Fruit fly (Drosophila melanogaster) whole organism, embryonic: ENCODE results near the gene put.

Source experiments
- Atf3 ChIP-seq: fragments of 200-800 bp; sonication (Bioruptor generic); optimal IDR thresholded peaks from 3 replicates; lab custom pipeline; 2016; ENCODE audit warnings: missing biosample characterization, missing genetic modification characterization
- CG10209 ChIP-seq: fragments of 200-800 bp; sonication (Bioruptor generic); optimal IDR thresholded peaks from 3 replicates; lab custom pipeline; 2017; ENCODE audit warnings: missing biosample characterization, mild to moderate bottlenecking, missing genetic modification characterization, missing genetic modification reagents
- CG12155 ChIP-seq: fragments of 200-800 bp; sonication (Bioruptor generic); optimal IDR thresholded peaks from 3 replicates; lab custom pipeline; 2016; ENCODE audit warnings: missing biosample characterization, missing genetic modification characterization
- CG1602 ChIP-seq: fragments of 200-800 bp; sonication (Bioruptor generic); optimal IDR thresholded peaks from 3 replicates; lab custom pipeline; 2016; ENCODE audit warnings: missing biosample characterization, missing genetic modification characterization
- CG16863 ChIP-seq: fragments of 200-800 bp; sonication (Bioruptor generic); optimal IDR thresholded peaks from 3 replicates; lab custom pipeline; 2016; ENCODE audit warnings: missing biosample characterization, missing genetic modification characterization
- CG17385 ChIP-seq: fragments of 200-800 bp; sonication (Bioruptor generic); optimal IDR thresholded peaks from 3 replicates; lab custom pipeline; 2018; ENCODE audit warnings: missing biosample characterization, mild to moderate bottlenecking, missing genetic modification characterization
- CG1792 ChIP-seq: fragments of 200-800 bp; sonication (Bioruptor generic); optimal IDR thresholded peaks from 2 replicates; lab custom pipeline; 2016; ENCODE audit warnings: missing biosample characterization, missing genetic modification characterization
- CG2120 ChIP-seq: fragments of 200-800 bp; sonication (Bioruptor generic); optimal IDR thresholded peaks from 3 replicates; lab custom pipeline; 2016; ENCODE audit warnings: missing biosample characterization, missing genetic modification characterization
- CG2199 ChIP-seq: fragments of 200-800 bp; sonication (Bioruptor generic); IDR thresholded peaks from 3 replicates; pipeline ENCODE4 v1.3.6; 2022; ENCODE audit warnings: missing biosample characterization, missing genetic modification characterization
- CG3065 ChIP-seq: fragments of 200-800 bp; sonication (Bioruptor generic); optimal IDR thresholded peaks from 2 replicates; lab custom pipeline; 2016; ENCODE audit warnings: missing biosample characterization, missing genetic modification characterization
- CG32767 ChIP-seq: fragments of 200-800 bp; sonication (Bioruptor generic); IDR thresholded peaks from 2 replicates; pipeline ENCODE4 v1.3.6; 2022; ENCODE audit warnings: missing biosample characterization, missing genetic modification characterization
- CG34422 ChIP-seq: fragments of 200-800 bp; sonication (Bioruptor generic); IDR thresholded peaks from 3 replicates; pipeline ENCODE4 v1.3.6; 2022; ENCODE audit warnings: missing biosample characterization, missing genetic modification characterization
- CG4404 ChIP-seq: fragments of 200-800 bp; sonication (Bioruptor generic); IDR thresholded peaks from 2 replicates; pipeline ENCODE4 v1.3.6; 2022; ENCODE audit warnings: missing biosample characterization, missing genetic modification characterization
- CG4424 ChIP-seq: fragments of 200-800 bp; sonication (Bioruptor generic); optimal IDR thresholded peaks from 3 replicates; lab custom pipeline; 2016; ENCODE audit warnings: missing biosample characterization, missing genetic modification characterization
- CG6254 ChIP-seq: fragments of 200-800 bp; sonication (Bioruptor generic); optimal IDR thresholded peaks from 3 replicates; lab custom pipeline; 2017; ENCODE audit warnings: mild to moderate bottlenecking, missing biosample characterization, missing genetic modification reagents, missing genetic modification characterization
- CG7556 ChIP-seq: fragments of 200-800 bp; sonication (Bioruptor generic); optimal IDR thresholded peaks from 2 replicates; lab custom pipeline; 2017; ENCODE audit warnings: missing biosample characterization, mild to moderate bottlenecking, missing genetic modification characterization
- CG8290 ChIP-seq, 3 experiments: fragments of 200-800 bp; sonication (Bioruptor generic); optimal IDR thresholded peaks; 2 replicates each; lab custom pipeline; 2016 to 2019; ENCODE audit warnings: missing biosample characterization in 3 of 3, missing genetic modification characterization in 3 of 3, mild to moderate bottlenecking in 2 of 3, moderate library complexity in 1 of 3
- CG8388 ChIP-seq: fragments of 200-800 bp; sonication (Bioruptor generic); optimal IDR thresholded peaks from 2 replicates; lab custom pipeline; 2019; ENCODE audit warnings: missing biosample characterization, mild to moderate bottlenecking, missing genetic modification characterization, moderate library complexity
- CG8924 ChIP-seq: fragments of 200-800 bp; optimal IDR thresholded peaks from 3 replicates; lab custom pipeline; 2019; ENCODE audit warnings: missing biosample characterization, mild to moderate bottlenecking, missing genetic modification characterization, moderate library complexity
- Chrac-16 ChIP-seq: fragments of 200-800 bp; sonication (Bioruptor generic); optimal IDR thresholded peaks from 3 replicates; lab custom pipeline; 2016; ENCODE audit warnings: missing biosample characterization, missing genetic modification characterization
- Dfd ChIP-seq, 2 experiments: fragments of >200 bp; optimal IDR thresholded peaks; 2 replicates each; lab custom pipeline; 2017; ENCODE audit warnings: missing biosample characterization in 2 of 2, missing genetic modification characterization in 2 of 2
- Dip3 ChIP-seq: fragments of 200-800 bp; sonication (Bioruptor generic); optimal IDR thresholded peaks from 3 replicates; lab custom pipeline; 2016; ENCODE audit warnings: missing biosample characterization, missing genetic modification characterization
- Fer2 ChIP-seq: fragments of 200-800 bp; sonication (Bioruptor generic); optimal IDR thresholded peaks from 2 replicates; lab custom pipeline; 2018; ENCODE audit warnings: missing biosample characterization, mild to moderate bottlenecking, missing genetic modification characterization, moderate library complexity
- Gug ChIP-seq: fragments of 200-800 bp; sonication (Bioruptor generic); IDR thresholded peaks from 4 replicates; pipeline ENCODE4 v1.3.6; 2022; ENCODE audit warnings: missing biosample characterization, missing genetic modification characterization
- Med ChIP-seq: fragments of 200-800 bp; sonication (Bioruptor generic); peaks from one replicate; lab custom pipeline; 2016; ENCODE audit warnings: missing biosample characterization, missing genetic modification characterization, mild to moderate bottlenecking, inconsistent platforms, moderate library complexity
- Mrtf ChIP-seq: fragments of 200-800 bp; sonication (Bioruptor generic); IDR thresholded peaks from 3 replicates; pipeline ENCODE4 v1.3.6; 2022; ENCODE audit warnings: missing biosample characterization, missing genetic modification characterization
- NC2β ChIP-seq: fragments of 200-800 bp; sonication (Bioruptor generic); optimal IDR thresholded peaks from 2 replicates; lab custom pipeline; 2016; ENCODE audit warnings: missing biosample characterization, missing genetic modification characterization
- Oli ChIP-seq: fragments of 200-800 bp; sonication (Bioruptor generic); optimal IDR thresholded peaks from 2 replicates; lab custom pipeline; 2018; ENCODE audit warnings: missing biosample characterization, mild to moderate bottlenecking, missing genetic modification characterization, moderate library complexity
- Optix ChIP-seq: fragments of 200-800 bp; sonication (Bioruptor generic); IDR thresholded peaks from 3 replicates; pipeline ENCODE4 v1.3.6; 2022; ENCODE audit warnings: missing biosample characterization, missing genetic modification characterization
- Sox102F ChIP-seq: fragments of 200-800 bp; sonication (Bioruptor generic); optimal IDR thresholded peaks from 2 replicates; lab custom pipeline; 2018; ENCODE audit warnings: missing biosample characterization, mild to moderate bottlenecking, missing genetic modification characterization, moderate library complexity
- Sry-δ ChIP-seq: fragments of 200-800 bp; sonication (Bioruptor generic); optimal IDR thresholded peaks from 2 replicates; lab custom pipeline; 2016; ENCODE audit warnings: missing biosample characterization, missing genetic modification characterization
- al ChIP-seq: fragments of 200-800 bp; sonication (Bioruptor generic); IDR thresholded peaks from 2 replicates; pipeline ENCODE4 v1.3.6; 2022; ENCODE audit warnings: missing biosample characterization, missing genetic modification characterization
- az2 ChIP-seq: fragments of 200-800 bp; sonication (Bioruptor generic); optimal IDR thresholded peaks from 3 replicates; lab custom pipeline; 2016; ENCODE audit warnings: missing biosample characterization, missing genetic modification characterization
- bab2 ChIP-seq: fragments of 200-800 bp; sonication (Bioruptor generic); optimal IDR thresholded peaks from 2 replicates; lab custom pipeline; 2016; ENCODE audit warnings: missing biosample characterization, missing genetic modification characterization
- bsh ChIP-seq, 2 experiments: fragments of 200-800 bp; sonication (Bioruptor generic); optimal IDR thresholded peaks; 2 replicates each; lab custom pipeline; 2017 to 2018; ENCODE audit warnings: mild to moderate bottlenecking in 2 of 2, missing biosample characterization in 2 of 2, missing genetic modification characterization in 2 of 2, moderate library complexity in 1 of 2
- cad ChIP-seq: fragments of >200 bp; optimal IDR thresholded peaks from 2 replicates; lab custom pipeline; 2017; ENCODE audit warnings: missing biosample characterization, missing genetic modification characterization
- chn ChIP-seq: fragments of 200-800 bp; sonication (Bioruptor generic); optimal IDR thresholded peaks from 2 replicates; lab custom pipeline; 2016; ENCODE audit warnings: missing biosample characterization, missing genetic modification characterization
- esg ChIP-seq: fragments of 200-800 bp; sonication (Bioruptor generic); conservative IDR thresholded peaks from 2 replicates; pipeline ENCODE4 v1.3.6; 2022; ENCODE audit warnings: missing biosample characterization, missing genetic modification characterization
- fd96Cb ChIP-seq: fragments of 200-800 bp; sonication (Bioruptor generic); optimal IDR thresholded peaks from 2 replicates; lab custom pipeline; 2018; ENCODE audit warnings: missing biosample characterization, mild to moderate bottlenecking, missing genetic modification characterization, moderate library complexity
- lilli ChIP-seq: fragments of 200-800 bp; sonication (Bioruptor generic); optimal IDR thresholded peaks from 3 replicates; lab custom pipeline; 2016; ENCODE audit warnings: missing biosample characterization, missing genetic modification characterization
- lola ChIP-seq, 3 experiments: fragments of >200 bp in 2 of 3; fragments of 200-800 bp in 1 of 3; sonication (Bioruptor generic) in 1 of 3; optimal IDR thresholded peaks; 2 replicates each; lab custom pipeline; 2017 to 2019; ENCODE audit warnings: missing biosample characterization in 3 of 3, missing genetic modification characterization in 3 of 3, mild to moderate bottlenecking in 1 of 3, moderate library complexity in 1 of 3
- nerfin-1 ChIP-seq: fragments of 200-800 bp; sonication (Bioruptor generic); optimal IDR thresholded peaks from 3 replicates; lab custom pipeline; 2019; ENCODE audit warnings: missing biosample characterization, mild to moderate bottlenecking, missing genetic modification characterization, moderate library complexity
- pan ChIP-seq, 4 experiments: fragments of >200 bp in 3 of 4; fragments of 200-800 bp in 1 of 4; sonication (Bioruptor generic) in 1 of 4; optimal IDR thresholded peaks in 3 of 4; IDR thresholded peaks in 1 of 4; 2 replicates each; pipeline versions ENCODE4 v1.3.6 to Lab custom; 2017 to 2022; ENCODE audit warnings: missing biosample characterization in 2 of 4, missing genetic modification characterization in 2 of 4, mixed read lengths in 1 of 4
- phol ChIP-seq: fragments of 200-800 bp; sonication (Bioruptor generic); optimal IDR thresholded peaks from 3 replicates; lab custom pipeline; 2018; ENCODE audit warnings: missing biosample characterization, mild to moderate bottlenecking, missing genetic modification characterization, moderate library complexity
- ranshi ChIP-seq: fragments of 200-800 bp; sonication (Bioruptor generic); IDR thresholded peaks from 2 replicates; pipeline ENCODE4 v1.3.6; 2022; ENCODE audit warnings: missing biosample characterization, missing genetic modification characterization
- sisA ChIP-seq: fragments of 200-800 bp; sonication (Bioruptor generic); IDR thresholded peaks from 2 replicates; pipeline ENCODE4 v1.3.6; 2022; ENCODE audit warnings: missing biosample characterization, missing genetic modification characterization
- sr ChIP-seq: fragments of 200-800 bp; sonication (Bioruptor generic); IDR thresholded peaks from 3 replicates; pipeline ENCODE4 v1.3.6; 2022; ENCODE audit warnings: missing biosample characterization, missing genetic modification characterization
- sug ChIP-seq: fragments of 200-800 bp; optimal IDR thresholded peaks from 2 replicates; lab custom pipeline; 2019; ENCODE audit warnings: missing biosample characterization, mild to moderate bottlenecking, missing genetic modification characterization, moderate library complexity
- tll ChIP-seq, 2 experiments: fragments of 200-800 bp in 1 of 2; fragments of >200 bp in 1 of 2; sonication (Bioruptor generic) in 1 of 2; optimal IDR thresholded peaks; 2 replicates each; lab custom pipeline; 2017 to 2019; ENCODE audit warnings: missing biosample characterization in 2 of 2, missing genetic modification characterization in 2 of 2, mild to moderate bottlenecking in 1 of 2, moderate library complexity in 1 of 2

put gene

DNA sequence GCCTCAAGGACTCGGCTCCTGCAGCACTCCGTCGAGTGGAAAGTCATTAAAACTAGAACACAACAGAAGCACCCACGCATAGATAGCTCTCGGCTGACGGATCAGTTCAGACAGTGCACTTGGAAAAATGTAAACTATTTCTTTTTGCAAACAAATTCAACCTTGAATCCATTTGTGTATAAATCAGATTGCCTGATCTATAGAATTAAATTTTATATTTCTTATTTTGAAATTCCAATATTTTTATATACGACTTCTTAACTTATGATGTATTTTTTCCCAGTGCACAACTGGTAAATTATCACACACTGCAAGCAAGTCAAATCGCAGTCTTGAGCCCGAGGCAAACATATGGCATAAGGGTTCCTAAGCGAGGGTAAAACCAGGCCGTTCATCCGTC, 49.3 kb upstream of the put start (continued):
- TF ChIP-seq CG8388 (GFP tag; lab: Kevin White, UChicago): peak; percentile 66
- peak; percentile 34 for TF ChIP-seq CG17385
- peak; percentile 45 for TF ChIP-seq NC2β
- peak; percentile 62 for TF ChIP-seq Oli (tag; lab: Kevin White, UChicago)
- TF ChIP-seq CG3065 (GFP tag; lab: Kevin White, UChicago): peak; percentile 29
- TF ChIP-seq CG6254 (GFP tag; lab: Kevin White, UChicago): peak; percentile 46
- TF ChIP-seq bab2: peak; percentile 41
- TF ChIP-seq Optix (GFP tag; lab: Robert Waterston, UW): peak; percentile 51; the same call in 1 of the 3 replicates
- peak; percentile 81 for TF ChIP-seq CG4424 (GFP tag; lab: Kevin White, UChicago)
- peak; percentile 3 for TF ChIP-seq Atf3 (GFP tag; lab: Kevin White, UChicago)
- peak; percentile 68 for TF ChIP-seq CG7556 (GFP tag; lab: Kevin White, UChicago)
- TF ChIP-seq pan (optimal IDR thresholded peaks at IDR 0.05; lab: Kevin White, UChicago): no peak
- TF ChIP-seq pan (GFP tag; optimal IDR thresholded peaks at IDR 0.05 in 1 of 2, IDR thresholded peaks at IDR 0.05 in 1 of 2): peak in 1 of 2 experiments; percentile 68
- TF ChIP-seq CG10209 (GFP tag; lab: Kevin White, UChicago): peak; percentile 59
- peak in 1 of 3 experiments; percentile 81 for TF ChIP-seq lola (GFP tag; optimal IDR thresholded peaks at IDR 0.05; lab: Kevin White, UChicago)
- peak; percentile 86 for TF ChIP-seq Med (GFP tag; lab: Kevin White, UChicago)
- peak; percentile 52; the same call in 2 of the 4 replicates for TF ChIP-seq Gug (GFP tag; lab: Robert Waterston, UW)
- peak in 1 of 2 experiments; percentile 76 for TF ChIP-seq bsh (GFP tag; optimal IDR thresholded peaks at IDR 0.05; lab: Kevin White, UChicago)
- TF ChIP-seq nerfin-1 (tag; lab: Kevin White, UChicago): peak; percentile 64
- no peak for TF ChIP-seq CG2120
- peak; percentile 78 for TF ChIP-seq CG8924
- TF ChIP-seq Chrac-16: peak; percentile 60
- peak in 1 of 2 experiments; percentile 92 for TF ChIP-seq tll (GFP tag; optimal IDR thresholded peaks at IDR 0.05; lab: Kevin White, UChicago)
- TF ChIP-seq Sry-δ (GFP tag; lab: Kevin White, UChicago): peak; percentile 14
- no peak for TF ChIP-seq al (GFP tag; lab: Robert Waterston, UW)
- TF ChIP-seq lilli (GFP tag; lab: Kevin White, UChicago): peak; percentile 57
- TF ChIP-seq CG12155: peak; percentile 47
- peak; percentile 29 for TF ChIP-seq CG1792
- TF ChIP-seq esg (GFP tag; lab: Robert Waterston, UW): peak; percentile 54
- TF ChIP-seq Fer2: no peak
- peak; percentile 60 for TF ChIP-seq chn (GFP tag; lab: Kevin White, UChicago)
- TF ChIP-seq Dfd (GFP tag; optimal IDR thresholded peaks at IDR 0.05; lab: Kevin White, UChicago): no peak
- no peak for TF ChIP-seq Dip3
- peak; percentile 59; the same call in 1 of the 2 replicates for TF ChIP-seq ranshi (GFP tag; lab: Robert Waterston, UW)
- 0 out of 3 replicates have a peak, but pooled peaks have one; percentile 45 for TF ChIP-seq Mrtf
- peak; percentile 63; the same call in 2 of the 3 replicates for TF ChIP-seq CG2199 (GFP tag; lab: Robert Waterston, UW)
- no peak for TF ChIP-seq sug (tag; lab: Kevin White, UChicago)
- no peak for TF ChIP-seq CG34422 (GFP tag; lab: Robert Waterston, UW)
- peak; percentile 57; the same call in 1 of the 2 replicates for TF ChIP-seq CG32767 (GFP tag; lab: Robert Waterston, UW)
- peak; percentile 52 for TF ChIP-seq CG1602 (GFP tag; lab: Kevin White, UChicago)
- TF ChIP-seq Sox102F: peak; percentile 56
- TF ChIP-seq sr (GFP tag; lab: Robert Waterston, UW): 0 out of 3 replicates have a peak, but pooled peaks have one; percentile 17
- TF ChIP-seq az2 (GFP tag; lab: Kevin White, UChicago): peak; percentile 59
- peak; percentile 64 for TF ChIP-seq fd96Cb (tag; lab: Kevin White, UChicago)
- peak; percentile 93 for TF ChIP-seq CG4404 (GFP tag; lab: Robert Waterston, UW)
- peak; percentile 66 for TF ChIP-seq sisA (GFP tag; lab: Robert Waterston, UW)
- peak; percentile 45 for TF ChIP-seq CG16863 (GFP tag; lab: Kevin White, UChicago)
- peak; percentile 79 for TF ChIP-seq phol (tag; lab: Kevin White, UChicago)
- TF ChIP-seq CG8290 (GFP tag; optimal IDR thresholded peaks at IDR 0.05; lab: Kevin White, UChicago): peak; percentile 30
- no peak for TF ChIP-seq CG8290 (tag; optimal IDR thresholded peaks at IDR 0.05; lab: Kevin White, UChicago)
- TF ChIP-seq cad (GFP tag; lab: Kevin White, UChicago): no peak
